Fruit fly (Drosophila melanogaster) whole organism, pupa: ENCODE measurements around the gene kuz.

ENCODE experiments used
- CG10348 ChIP-seq: fragments of 200-800 bp; sonication (Bioruptor generic); IDR thresholded peaks from 2 replicates; pipeline ENCODE4 v1.3.6; 2022; ENCODE audit warnings: missing biosample characterization, missing genetic modification characterization
- CG13204 ChIP-seq: fragments of 200-800 bp; sonication (Bioruptor generic); optimal IDR thresholded peaks from 2 replicates; lab custom pipeline; 2018; ENCODE audit warnings: missing biosample characterization, mild to moderate bottlenecking, missing genetic modification characterization, moderate library complexity
- CG14655 ChIP-seq: fragments of 200-800 bp; sonication (Bioruptor generic); optimal IDR thresholded peaks from 3 replicates; lab custom pipeline; 2017; ENCODE audit warnings: mild to moderate bottlenecking, missing biosample characterization, missing genetic modification reagents, missing genetic modification characterization
- CG15710 ChIP-seq: fragments of 200-800 bp; sonication (Bioruptor generic); optimal IDR thresholded peaks from 2 replicates; lab custom pipeline; 2018; ENCODE audit warnings: missing biosample characterization, mild to moderate bottlenecking, missing genetic modification characterization, moderate library complexity
- CG32121 ChIP-seq: fragments of 200-800 bp; sonication (Bioruptor generic); IDR thresholded peaks from 2 replicates; pipeline ENCODE4 v1.3.6; 2022; ENCODE audit warnings: missing biosample characterization, missing genetic modification characterization
- CG4496 ChIP-seq: fragments of 200-800 bp; sonication (Bioruptor generic); IDR thresholded peaks from 3 replicates; pipeline ENCODE4 v1.3.6; 2022; ENCODE audit warnings: missing biosample characterization, missing genetic modification characterization
- CG8159 ChIP-seq: fragments of 200-800 bp; sonication (Bioruptor generic); optimal IDR thresholded peaks from 3 replicates; lab custom pipeline; 2018; ENCODE audit warnings: missing biosample characterization, mild to moderate bottlenecking, missing genetic modification characterization, moderate library complexity
- CG8301 ChIP-seq: fragments of 200-800 bp; sonication (Bioruptor generic); optimal IDR thresholded peaks from 2 replicates; lab custom pipeline; 2018; ENCODE audit warnings: missing biosample characterization, mild to moderate bottlenecking, missing genetic modification characterization
- CG9948 ChIP-seq: fragments of 200-800 bp; sonication (Bioruptor generic); optimal IDR thresholded peaks from 2 replicates; lab custom pipeline; 2018; ENCODE audit warnings: missing biosample characterization, mild to moderate bottlenecking, missing genetic modification characterization, moderate library complexity
- D1 ChIP-seq: fragments of 200-800 bp; sonication (Bioruptor generic); optimal IDR thresholded peaks from 2 replicates; lab custom pipeline; 2018; ENCODE audit warnings: missing biosample characterization, mild to moderate bottlenecking, missing genetic modification characterization, moderate library complexity
- EcR ChIP-seq: fragments of 200-800 bp; sonication (Bioruptor generic); optimal IDR thresholded peaks from 3 replicates; lab custom pipeline; 2019; ENCODE audit warnings: missing biosample characterization, missing genetic modification characterization, mild to moderate bottlenecking, moderate library complexity, missing genetic modification reagents
- Pif1A ChIP-seq: fragments of 200-800 bp; sonication (Bioruptor generic); optimal IDR thresholded peaks from 3 replicates; lab custom pipeline; 2016; ENCODE audit warnings: missing biosample characterization, missing genetic modification characterization
- Pif1B ChIP-seq: fragments of 200-800 bp; sonication (Bioruptor generic); optimal IDR thresholded peaks from 3 replicates; lab custom pipeline; 2016; ENCODE audit warnings: missing biosample characterization, missing genetic modification characterization
- fd96Ca ChIP-seq: fragments of 200-800 bp; sonication (Bioruptor generic); IDR thresholded peaks from 3 replicates; pipeline ENCODE4 v1.3.6; 2022; ENCODE audit warnings: missing biosample characterization, missing genetic modification characterization

- TF ChIP-seq EcR (GFP tag; lab: Kevin White, UChicago) (peak; percentile 66), CG10348 (GFP tag; lab: Robert Waterston, UW) (no peak), CG9948 (tag; lab: Kevin White, UChicago) (peak; percentile 67), CG14655 (GFP tag; lab: Kevin White, UChicago) (peak; percentile 56), D1 (tag; lab: Kevin White, UChicago) (peak; percentile 52), fd96Ca (GFP tag; lab: Robert Waterston, UW) (peak; percentile 59; the same call in 2 of the 3 replicates), CG15710 (tag; lab: Kevin White, UChicago) (peak; percentile 88), Pif1A (GFP tag; lab: Kevin White, UChicago) (peak; percentile 59), CG8159 (peak; percentile 79), CG4496 (GFP tag; lab: Robert Waterston, UW) (peak; percentile 82), CG8301 (tag; lab: Kevin White, UChicago) (peak; percentile 34), CG13204 (GFP tag; lab: Kevin White, UChicago) (peak; percentile 96), CG32121 (GFP tag; lab: Robert Waterston, UW) (peak; percentile 67; the same call in 1 of the 2 replicates), Pif1B (peak; percentile 65)
Observed at dm6 chr2L:13545678-13546077, 4.3 kb upstream of the kuz start.
